Fruit fly (Drosophila melanogaster) whole organism, embryonic: ENCODE measurements around the gene CG42404.

Source experiments
- Antp ChIP-seq: fragments of 200-800 bp; sonication (Bioruptor generic); optimal IDR thresholded peaks from 3 replicates; lab custom pipeline; 2016; ENCODE audit warnings: missing biosample characterization, missing genetic modification characterization
- Atf3 ChIP-seq: fragments of 200-800 bp; sonication (Bioruptor generic); optimal IDR thresholded peaks from 3 replicates; lab custom pipeline; 2016; ENCODE audit warnings: missing biosample characterization, missing genetic modification characterization
- Blimp-1 ChIP-seq: fragments of 200-800 bp; sonication (Bioruptor generic); optimal IDR thresholded peaks from 3 replicates; lab custom pipeline; 2018; ENCODE audit warnings: missing biosample characterization, missing genetic modification characterization, mild to moderate bottlenecking, moderate library complexity, missing genetic modification reagents
- CG10209 ChIP-seq: fragments of 200-800 bp; sonication (Bioruptor generic); optimal IDR thresholded peaks from 3 replicates; lab custom pipeline; 2017; ENCODE audit warnings: missing biosample characterization, mild to moderate bottlenecking, missing genetic modification characterization, missing genetic modification reagents
- CG11696 ChIP-seq: fragments of 200-800 bp; sonication (Bioruptor generic); IDR thresholded peaks from 2 replicates; pipeline ENCODE4 v1.3.6; 2022; ENCODE audit warnings: missing biosample characterization, missing genetic modification characterization
- CG13287 ChIP-seq: fragments of 200-800 bp; sonication (Bioruptor generic); IDR thresholded peaks from 2 replicates; pipeline ENCODE4 v1.3.6; 2022; ENCODE audit warnings: missing biosample characterization, missing genetic modification characterization; ENCODE audit not compliant: partially characterized antibody
- CG13624 ChIP-seq: fragments of 200-800 bp; sonication (Bioruptor generic); optimal IDR thresholded peaks from 2 replicates; lab custom pipeline; 2016; ENCODE audit warnings: missing biosample characterization, missing genetic modification characterization
- CG17361 ChIP-seq: fragments of 200-800 bp; sonication (Bioruptor generic); IDR thresholded peaks from 3 replicates; pipeline ENCODE4 v1.3.6; 2022; ENCODE audit warnings: missing biosample characterization, missing genetic modification characterization
- CG17829 ChIP-seq: fragments of 200-800 bp; optimal IDR thresholded peaks from 2 replicates; lab custom pipeline; 2019; ENCODE audit warnings: missing biosample characterization, mild to moderate bottlenecking, missing genetic modification characterization, moderate library complexity
- CG33213 ChIP-seq: fragments of 200-800 bp; sonication (Bioruptor generic); optimal IDR thresholded peaks from 3 replicates; lab custom pipeline; 2016; ENCODE audit warnings: missing biosample characterization, missing genetic modification characterization
- CG42726 ChIP-seq: fragments of 200-800 bp; sonication (Bioruptor generic); IDR thresholded peaks from 2 replicates; pipeline ENCODE4 v1.3.6; 2022; ENCODE audit warnings: missing biosample characterization, missing genetic modification characterization; ENCODE audit not compliant: partially characterized antibody
- CG6254 ChIP-seq: fragments of 200-800 bp; sonication (Bioruptor generic); optimal IDR thresholded peaks from 3 replicates; lab custom pipeline; 2017; ENCODE audit warnings: mild to moderate bottlenecking, missing biosample characterization, missing genetic modification reagents, missing genetic modification characterization
- CG8089 ChIP-seq: fragments of 200-800 bp; sonication (Bioruptor generic); optimal IDR thresholded peaks from 3 replicates; lab custom pipeline; 2016; ENCODE audit warnings: missing biosample characterization, missing genetic modification characterization
- CG8478 ChIP-seq: fragments of >200 bp; optimal IDR thresholded peaks from 2 replicates; lab custom pipeline; 2018
- CG9215 ChIP-seq: fragments of 200-800 bp; sonication (Bioruptor generic); IDR thresholded peaks from 2 replicates; pipeline ENCODE4 v1.3.6; 2022; ENCODE audit warnings: missing biosample characterization, missing genetic modification characterization
- CHES-1-like ChIP-seq: fragments of 200-800 bp; sonication (Bioruptor generic); optimal IDR thresholded peaks from 2 replicates; lab custom pipeline; 2016; ENCODE audit warnings: missing biosample characterization, missing genetic modification characterization
- CTCF ChIP-seq: fragments of 200-800 bp; sonication (Bioruptor generic); optimal IDR thresholded peaks from 2 replicates; lab custom pipeline; 2017; ENCODE audit warnings: missing biosample characterization, mild to moderate bottlenecking, missing genetic modification characterization, moderate library complexity
- CkIIα-i1 ChIP-seq: fragments of 200-800 bp; sonication (Bioruptor generic); IDR thresholded peaks from 2 replicates; pipeline ENCODE4 v1.3.6; 2022; ENCODE audit warnings: missing biosample characterization, missing genetic modification characterization
- Dip2 ChIP-seq: fragments of 200-800 bp; sonication (Bioruptor generic); IDR thresholded peaks from 2 replicates; pipeline ENCODE4 v1.3.6; 2022; ENCODE audit warnings: missing biosample characterization, missing genetic modification characterization
- Dll ChIP-seq: fragments of 200-800 bp; sonication (Bioruptor generic); IDR thresholded peaks from 4 replicates; pipeline ENCODE4 v1.3.6; 2022; ENCODE audit warnings: missing biosample characterization, missing genetic modification characterization; ENCODE audit not compliant: partially characterized antibody
- Dp ChIP-seq: fragments of 200-800 bp; sonication (Bioruptor generic); optimal IDR thresholded peaks from 2 replicates; lab custom pipeline; 2018; ENCODE audit warnings: missing biosample characterization, mild to moderate bottlenecking, missing genetic modification characterization, moderate library complexity
- Gsc ChIP-seq: fragments of 200-800 bp; sonication (Bioruptor generic); IDR thresholded peaks from 2 replicates; pipeline ENCODE4 v1.3.6; 2022; ENCODE audit warnings: missing biosample characterization, missing genetic modification characterization
- H2.0 ChIP-seq: fragments of 200-800 bp; sonication (Bioruptor generic); IDR thresholded peaks from 2 replicates; pipeline ENCODE4 v1.3.6; 2022; ENCODE audit warnings: missing biosample characterization, missing genetic modification characterization
- MESR4 ChIP-seq: fragments of 200-800 bp; sonication (Bioruptor generic); optimal IDR thresholded peaks from 2 replicates; lab custom pipeline; 2018; ENCODE audit warnings: missing biosample characterization, mild to moderate bottlenecking, missing genetic modification characterization, moderate library complexity
- Mad ChIP-seq: fragments of 200-800 bp; sonication (Bioruptor generic); optimal IDR thresholded peaks from 2 replicates; lab custom pipeline; 2016; ENCODE audit warnings: missing biosample characterization, missing genetic modification characterization
- NC2α ChIP-seq: fragments of 200-800 bp; sonication (Bioruptor generic); optimal IDR thresholded peaks from 2 replicates; lab custom pipeline; 2016; ENCODE audit warnings: missing biosample characterization, missing genetic modification characterization
- Pdp1 ChIP-seq, 2 experiments: fragments of 200-800 bp; sonication (Bioruptor generic); optimal IDR thresholded peaks; 3 replicates each; lab custom pipeline; 2016; ENCODE audit warnings: missing biosample characterization in 2 of 2, missing genetic modification characterization in 2 of 2, mild to moderate bottlenecking in 1 of 2, moderate library complexity in 1 of 2
- Ptx1 ChIP-seq: fragments of 200-800 bp; sonication (Bioruptor generic); IDR thresholded peaks from 2 replicates; pipeline ENCODE4 v1.3.6; 2022; ENCODE audit warnings: missing biosample characterization, missing genetic modification characterization
- Rfx ChIP-seq: fragments of 200-800 bp; sonication (Bioruptor generic); IDR thresholded peaks from 2 replicates; pipeline ENCODE4 v1.3.6; 2022; ENCODE audit warnings: missing biosample characterization, missing genetic modification characterization
- TFAM ChIP-seq: fragments of 200-800 bp; sonication (Bioruptor generic); optimal IDR thresholded peaks from 2 replicates; lab custom pipeline; 2017; ENCODE audit warnings: missing biosample characterization, missing genetic modification characterization, inconsistent platforms
- Vsx1 ChIP-seq: fragments of 200-800 bp; sonication (Bioruptor generic); optimal IDR thresholded peaks from 2 replicates; lab custom pipeline; 2017; ENCODE audit warnings: missing biosample characterization, mild to moderate bottlenecking, missing genetic modification characterization, missing genetic modification reagents
- ab ChIP-seq: fragments of 200-800 bp; sonication (Bioruptor generic); optimal IDR thresholded peaks from 2 replicates; lab custom pipeline; 2016; ENCODE audit warnings: missing biosample characterization, missing genetic modification characterization
- abd-A ChIP-seq: fragments of 200-800 bp; sonication (Bioruptor generic); optimal IDR thresholded peaks from 3 replicates; lab custom pipeline; 2019; ENCODE audit warnings: missing biosample characterization, mild to moderate bottlenecking, missing genetic modification characterization, moderate library complexity
- bbx ChIP-seq: fragments of 200-800 bp; sonication (Bioruptor generic); IDR thresholded peaks from 2 replicates; pipeline ENCODE4 v1.3.6; 2022; ENCODE audit warnings: missing biosample characterization, missing genetic modification characterization; ENCODE audit not compliant: partially characterized antibody
- dimm ChIP-seq: fragments of 200-800 bp; sonication (Bioruptor generic); IDR thresholded peaks from 2 replicates; pipeline ENCODE4 v1.3.6; 2022; ENCODE audit warnings: missing biosample characterization, missing genetic modification characterization
- dmrt99B ChIP-seq: fragments of 200-800 bp; sonication (Bioruptor generic); optimal IDR thresholded peaks from 2 replicates; lab custom pipeline; 2018; ENCODE audit warnings: missing biosample characterization, mild to moderate bottlenecking, missing genetic modification characterization, moderate library complexity
- emc ChIP-seq: fragments of 200-800 bp; sonication (Bioruptor generic); optimal IDR thresholded peaks from 2 replicates; lab custom pipeline; 2016; ENCODE audit warnings: missing biosample characterization, missing genetic modification characterization
- ewg ChIP-seq: fragments of 200-800 bp; sonication (Bioruptor generic); optimal IDR thresholded peaks from 3 replicates; lab custom pipeline; 2017; ENCODE audit warnings: mild to moderate bottlenecking, missing biosample characterization, missing genetic modification reagents, missing genetic modification characterization
- eyg ChIP-seq: fragments of 200-800 bp; sonication (Bioruptor generic); optimal IDR thresholded peaks from 3 replicates; lab custom pipeline; 2016; ENCODE audit warnings: missing biosample characterization, missing genetic modification characterization
- fd64A ChIP-seq: fragments of 200-800 bp; sonication (Bioruptor generic); optimal IDR thresholded peaks from 3 replicates; lab custom pipeline; 2018; ENCODE audit warnings: missing biosample characterization, mild to moderate bottlenecking, missing genetic modification characterization
- gcm ChIP-seq: fragments of 200-800 bp; sonication (Bioruptor generic); optimal IDR thresholded peaks from 2 replicates; lab custom pipeline; 2019; ENCODE audit warnings: missing biosample characterization, mild to moderate bottlenecking, missing genetic modification characterization, moderate library complexity
- gem ChIP-seq: fragments of 200-800 bp; sonication (Bioruptor generic); optimal IDR thresholded peaks from 2 replicates; lab custom pipeline; 2019; ENCODE audit warnings: missing biosample characterization, mild to moderate bottlenecking, missing genetic modification characterization, moderate library complexity
- gsb ChIP-seq: fragments of 200-800 bp; sonication (Bioruptor generic); IDR thresholded peaks from 2 replicates; pipeline ENCODE4 v1.3.6; 2022; ENCODE audit warnings: missing biosample characterization, missing genetic modification characterization
- gsb-n ChIP-seq: fragments of 200-800 bp; sonication (Bioruptor generic); optimal IDR thresholded peaks from 3 replicates; lab custom pipeline; 2018; ENCODE audit warnings: missing biosample characterization, mild to moderate bottlenecking, missing genetic modification characterization
- hkb ChIP-seq, 2 experiments: fragments of 200-800 bp in 1 of 2; fragments of >200 bp in 1 of 2; sonication (Bioruptor generic) in 1 of 2; IDR thresholded peaks in 1 of 2; optimal IDR thresholded peaks in 1 of 2; 2 replicates each; pipeline versions ENCODE4 v1.3.6 to Lab custom; 2017 to 2022; ENCODE audit warnings: missing biosample characterization in 1 of 2, missing genetic modification characterization in 1 of 2
- ind ChIP-seq: fragments of 200-800 bp; sonication (Bioruptor generic); optimal IDR thresholded peaks from 3 replicates; lab custom pipeline; 2016; ENCODE audit warnings: missing biosample characterization, missing genetic modification characterization
- lbe ChIP-seq: fragments of 200-800 bp; sonication (Bioruptor generic); optimal IDR thresholded peaks from 2 replicates; lab custom pipeline; 2016; ENCODE audit warnings: missing biosample characterization, mild to moderate bottlenecking, missing genetic modification characterization
- shn ChIP-seq: fragments of 200-800 bp; sonication (Bioruptor generic); optimal IDR thresholded peaks from 3 replicates; lab custom pipeline; 2016; ENCODE audit warnings: missing biosample characterization, missing genetic modification characterization
- sob ChIP-seq: fragments of 200-800 bp; sonication (Bioruptor generic); IDR thresholded peaks from 2 replicates; pipeline ENCODE4 v1.3.6; 2022; ENCODE audit warnings: missing biosample characterization, missing genetic modification characterization
- sr ChIP-seq: fragments of 200-800 bp; sonication (Bioruptor generic); IDR thresholded peaks from 3 replicates; pipeline ENCODE4 v1.3.6; 2022; ENCODE audit warnings: missing biosample characterization, missing genetic modification characterization
- tin ChIP-seq: fragments of 200-800 bp; sonication (Bioruptor generic); optimal IDR thresholded peaks from 3 replicates; lab custom pipeline; 2016; ENCODE audit warnings: missing biosample characterization, missing genetic modification characterization
- wdn ChIP-seq: fragments of 200-800 bp; sonication (Bioruptor generic); IDR thresholded peaks from 2 replicates; pipeline ENCODE4 v1.3.6; 2022; ENCODE audit warnings: missing biosample characterization, missing genetic modification characterization

CG42404 gene

DNA sequence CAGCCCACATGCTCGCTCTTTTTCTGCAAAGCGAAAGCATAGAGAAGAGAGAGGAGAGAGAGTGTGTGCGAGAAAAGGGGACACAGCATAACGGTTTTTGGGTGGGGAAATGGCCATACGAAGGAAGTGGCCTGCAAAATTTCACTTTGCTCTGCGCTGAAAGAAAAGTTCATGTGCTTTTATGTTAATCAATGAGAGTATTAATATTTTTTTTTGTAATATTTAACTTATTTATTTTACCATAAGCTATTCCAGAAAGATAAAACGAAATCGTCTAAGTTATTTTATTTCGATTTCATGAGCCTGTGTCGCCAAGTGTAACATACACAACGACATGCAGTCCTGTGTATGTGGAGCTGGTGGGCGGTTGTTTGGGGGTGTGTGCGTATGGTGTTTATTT, 560 bp downstream of the CG42404 start (continued):
- no peak for TF ChIP-seq CG33213
- TF ChIP-seq tin (GFP tag; lab: Kevin White, UChicago): peak; percentile 3
- peak; percentile 37 for TF ChIP-seq ewg (GFP tag; lab: Kevin White, UChicago)
- TF ChIP-seq gsb-n (tag; lab: Kevin White, UChicago): no peak
- no peak for TF ChIP-seq gem (tag; lab: Kevin White, UChicago)
- TF ChIP-seq fd64A: no peak
- no peak for TF ChIP-seq NC2α (GFP tag; lab: Kevin White, UChicago)
- TF ChIP-seq CG17829 (tag; lab: Kevin White, UChicago): peak; percentile 52
- TF ChIP-seq CG13287 (GFP tag; lab: Robert Waterston, UW): no peak
- TF ChIP-seq hkb (optimal IDR thresholded peaks at IDR 0.05; lab: Kevin White, UChicago): no peak
- TF ChIP-seq hkb (GFP tag; IDR thresholded peaks at IDR 0.05; lab: Robert Waterston, UW): peak; percentile 85
- peak; percentile 42; the same call in 1 of the 2 replicates for TF ChIP-seq dimm
- TF ChIP-seq ab (GFP tag; lab: Kevin White, UChicago): no peak
- TF ChIP-seq Dll (GFP tag; lab: Robert Waterston, UW): no peak
- no peak for TF ChIP-seq Gsc
- no peak for TF ChIP-seq gcm (GFP tag; lab: Kevin White, UChicago)
- no peak for TF ChIP-seq emc (GFP tag; lab: Kevin White, UChicago)
- TF ChIP-seq sob (GFP tag; lab: Robert Waterston, UW): peak; percentile 79
- no peak for TF ChIP-seq CG11696 (GFP tag; lab: Robert Waterston, UW)
- no peak for TF ChIP-seq CTCF (GFP tag; lab: Kevin White, UChicago)
- no peak for TF ChIP-seq CHES-1-like (GFP tag; lab: Kevin White, UChicago)
- no peak for TF ChIP-seq Dp (GFP tag; lab: Kevin White, UChicago)
- no peak for TF ChIP-seq MESR4
- peak; percentile 84 for TF ChIP-seq Rfx
- peak; percentile 64; the same call in 1 of the 2 replicates for TF ChIP-seq wdn
- TF ChIP-seq Ptx1 (GFP tag; lab: Robert Waterston, UW): peak; percentile 76
- no peak for TF ChIP-seq CG6254
- TF ChIP-seq Pdp1 (GFP tag; optimal IDR thresholded peaks at IDR 0.05; lab: Kevin White, UChicago): no peak
- no peak for TF ChIP-seq lbe (GFP tag; lab: Kevin White, UChicago)
- TF ChIP-seq Mad (GFP tag; lab: Kevin White, UChicago): peak; percentile 11
- TF ChIP-seq Vsx1 (GFP tag; lab: Kevin White, UChicago): no peak
- TF ChIP-seq CkIIα-i1 (GFP tag; lab: Robert Waterston, UW): no peak
- TF ChIP-seq shn (GFP tag; lab: Kevin White, UChicago): no peak
- TF ChIP-seq TFAM: no peak
- TF ChIP-seq Atf3: no peak
- no peak for TF ChIP-seq CG17361 (GFP tag; lab: Robert Waterston, UW)
- TF ChIP-seq CG42726 (GFP tag; lab: Robert Waterston, UW): no peak
- TF ChIP-seq Antp (GFP tag; lab: Kevin White, UChicago): no peak
- peak; percentile 70 for TF ChIP-seq CG9215 (GFP tag; lab: Robert Waterston, UW)
- TF ChIP-seq gsb (GFP tag; lab: Robert Waterston, UW): peak; percentile 57; the same call in 1 of the 2 replicates
- peak; percentile 58 for TF ChIP-seq ind (GFP tag; lab: Kevin White, UChicago)
- TF ChIP-seq dmrt99B (tag; lab: Kevin White, UChicago): no peak
- TF ChIP-seq H2.0 (GFP tag; lab: Robert Waterston, UW): peak; percentile 58
- TF ChIP-seq abd-A: no peak
- TF ChIP-seq bbx (GFP tag; lab: Robert Waterston, UW): no peak
- TF ChIP-seq CG10209 (GFP tag; lab: Kevin White, UChicago): no peak
- TF ChIP-seq CG13624 (GFP tag; lab: Kevin White, UChicago): no peak
- TF ChIP-seq CG8089 (GFP tag; lab: Kevin White, UChicago): no peak
- TF ChIP-seq Dip2 (GFP tag; lab: Robert Waterston, UW): no peak
- no peak for TF ChIP-seq Blimp-1 (GFP tag; lab: Kevin White, UChicago)
- 0 out of 3 replicates have a peak, but pooled peaks have one; percentile 15 for TF ChIP-seq sr
- TF ChIP-seq eyg: no peak
- no peak for TF ChIP-seq CG8478 (lab: Kevin White, UChicago)
